Worm (Caenorhabditis elegans) whole organism, early embryonic: ENCODE data around the gene Y6G8.8.

Experiments
- B0310.2 ChIP-seq: sonication (generic microtip); optimal IDR thresholded peaks from 2 replicates; lab custom pipeline; 2016; ENCODE audit warnings: mild to moderate bottlenecking, missing genetic modification characterization, missing compliant biosample characterization
- hmg-4 ChIP-seq: fragments of 200-800 bp; sonication (Bioruptor generic); optimal IDR thresholded peaks from 2 replicates; lab custom pipeline; 2018; ENCODE audit warnings: mild to moderate bottlenecking, missing genetic modification characterization, missing compliant biosample characterization

Gene Y6G8.8

DNA sequence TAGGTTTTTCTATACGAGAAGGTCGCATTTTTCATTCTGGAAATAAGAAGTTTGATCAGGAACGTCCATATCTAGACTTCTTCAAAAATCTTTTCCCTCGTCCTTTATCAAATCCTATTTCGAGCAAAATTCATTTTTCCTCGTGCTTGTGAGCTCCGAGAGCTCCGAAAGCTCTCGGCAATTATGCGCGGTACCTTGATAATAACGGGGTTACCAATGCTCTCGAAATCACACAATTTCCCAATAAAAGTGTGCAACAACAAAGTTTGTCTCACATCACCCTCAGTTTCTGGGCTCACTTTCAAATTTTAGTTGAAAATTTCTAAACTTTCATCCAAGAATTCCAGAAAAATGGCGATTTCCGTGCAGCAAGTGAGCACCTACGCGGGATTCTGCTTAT is 48.2 kb downstream of the Y6G8.8 start, which contains the start of gene str-89:
Gene str-89 (plus strand): TSS at position 301 of the 400 bp plus-strand sequence.
- TF ChIP-seq hmg-4 (GFP tag; lab: Kevin White, UChicago) (no peak), B0310.2 (tag; lab: Kevin White, UChicago) (no peak)
